Worm (Caenorhabditis elegans) whole organism, L4/young adult: Measurements from ENCODE around the gene ant-1.3.
"Not testable (repeated sequence)": the region's sequence is repeated elsewhere in the genome, so short reads cannot be mapped to it uniquely, and the experiment has no call there.

Experiments
- W03F9.2 ChIP-seq: fragments of 150-350 bp; optimal IDR thresholded peaks from 2 replicates; lab custom pipeline; 2014; ENCODE audit warnings: missing biosample characterization, missing genetic modification characterization
- dao-5 ChIP-seq: sonication (generic microtip); optimal IDR thresholded peaks from 2 replicates; lab custom pipeline; 2016; ENCODE audit warnings: missing genotype, missing genetic modification characterization, moderate library complexity, missing compliant biosample characterization
- him-1 ChIP-seq: sonication (generic microtip); optimal IDR thresholded peaks from 2 replicates; lab custom pipeline; 2016; ENCODE audit warnings: missing genotype, missing genetic modification reagents, missing genetic modification characterization, missing compliant biosample characterization

ant-1.3 gene

ce11 chrIV:9709205-9709604 lies at the start of gene ant-1.3:
Gene ant-1.3, minus strand, starts transcription at chrIV:9709305.
- TF ChIP-seq dao-5 (no peak), W03F9.2 (no peak), him-1 (tag; lab: Kevin White, UChicago) (no peak)

DNA sequence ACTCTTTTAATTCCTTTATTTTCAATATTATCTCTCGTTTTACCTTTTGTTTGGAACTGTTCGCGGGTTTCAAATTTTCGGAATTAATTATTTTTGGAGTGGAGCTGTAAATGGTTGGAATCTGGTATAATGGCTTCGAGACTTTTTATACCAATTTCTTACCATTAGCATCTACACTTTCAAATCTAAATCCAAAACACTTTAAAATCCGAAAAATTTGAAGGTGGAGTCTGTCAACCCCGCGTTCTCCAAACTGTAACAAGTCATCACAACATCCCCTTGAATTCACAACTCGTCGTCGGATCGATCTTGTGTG lies 48.3 kb upstream of the ant-1.3 start, which contains the start of gene nhr-97:
nhr-97 (plus strand) TSS at position 217 of the 316 bp plus-strand sequence.
- TF ChIP-seq him-1 (tag; lab: Kevin White, UChicago), result no peak
- no peak for TF ChIP-seq W03F9.2
- TF ChIP-seq dao-5, result no peak

DNA sequence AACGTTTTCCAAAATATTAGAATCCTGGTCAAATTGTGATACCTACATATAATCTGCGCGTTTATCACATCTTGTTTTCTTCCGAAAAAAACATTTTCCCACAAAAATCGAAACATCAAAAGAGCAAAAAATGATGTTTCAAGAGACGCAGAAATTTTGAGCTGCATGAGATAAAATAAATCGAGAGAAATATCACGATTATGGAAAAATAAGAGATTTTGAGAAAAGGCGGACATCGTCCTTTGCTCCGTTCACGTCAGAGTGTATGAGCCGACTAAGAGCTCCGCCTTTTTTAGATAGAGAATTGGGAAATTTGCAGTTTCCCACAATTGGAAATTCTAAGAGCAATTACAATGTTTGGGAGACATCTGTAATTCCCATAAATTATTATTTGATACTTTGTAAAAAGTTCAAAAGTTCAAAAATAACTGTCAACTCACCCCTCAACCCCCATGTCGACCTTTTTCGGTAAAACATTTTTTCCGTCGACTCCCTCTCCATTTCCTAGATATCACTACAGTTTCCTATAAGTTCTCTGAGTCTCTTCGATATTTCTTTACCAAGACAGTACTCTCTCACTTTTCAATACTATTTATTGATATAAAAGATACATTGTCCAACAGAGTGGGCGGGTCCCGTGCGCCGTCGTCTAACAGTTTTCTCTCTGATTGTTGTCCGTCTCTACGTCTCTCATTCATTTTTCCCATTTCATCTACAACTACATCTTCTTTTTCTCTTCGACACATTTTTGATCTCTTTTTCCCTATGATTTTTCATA lies 47.7 kb upstream of the ant-1.3 start:
- TF ChIP-seq him-1 (tag; lab: Kevin White, UChicago) (no peak), W03F9.2 (peak; percentile 41)

ce11 chrIV:9755713-9756112 lies 46.6 kb upstream of the ant-1.3 start:
- TF ChIP-seq him-1 (tag; lab: Kevin White, UChicago) (no peak), W03F9.2 (no peak), dao-5 (no peak)

- TF ChIP-seq W03F9.2, result no peak
- no peak for TF ChIP-seq him-1 (tag; lab: Kevin White, UChicago)
- no peak for TF ChIP-seq dao-5
Observed at ce11 chrIV:9748342-9748741, 39.2 kb upstream of the ant-1.3 start, which contains the start of gene C28D4.8. Gene C28D4.8, minus strand, starts transcription at chrIV:9748442.

DNA sequence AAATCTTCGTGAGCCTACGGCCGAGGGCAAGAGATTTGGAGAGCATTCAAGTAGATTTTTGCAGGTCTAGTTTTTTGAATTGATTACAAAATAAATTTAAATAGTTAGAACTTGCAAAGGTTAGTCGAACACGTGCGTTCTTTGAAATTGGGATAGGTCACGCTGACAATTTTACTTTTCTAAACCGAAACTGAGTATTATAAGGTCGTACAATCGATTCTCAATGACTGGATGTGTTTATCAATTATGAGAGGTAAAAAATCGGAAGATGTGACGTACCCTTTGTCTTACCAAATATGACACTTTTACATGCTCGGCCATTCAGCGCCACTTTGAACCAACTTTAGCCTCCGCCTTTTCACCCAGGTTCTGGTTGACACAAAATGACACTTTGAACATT lies 37.7 kb upstream of the ant-1.3 start, which contains the start of gene C28D4.5:
C28D4.5 (minus strand) TSS at position 101 of the 400 bp plus-strand sequence.
- no peak for TF ChIP-seq W03F9.2
- TF ChIP-seq him-1 (tag; lab: Kevin White, UChicago), result no peak
- no peak for TF ChIP-seq dao-5

DNA sequence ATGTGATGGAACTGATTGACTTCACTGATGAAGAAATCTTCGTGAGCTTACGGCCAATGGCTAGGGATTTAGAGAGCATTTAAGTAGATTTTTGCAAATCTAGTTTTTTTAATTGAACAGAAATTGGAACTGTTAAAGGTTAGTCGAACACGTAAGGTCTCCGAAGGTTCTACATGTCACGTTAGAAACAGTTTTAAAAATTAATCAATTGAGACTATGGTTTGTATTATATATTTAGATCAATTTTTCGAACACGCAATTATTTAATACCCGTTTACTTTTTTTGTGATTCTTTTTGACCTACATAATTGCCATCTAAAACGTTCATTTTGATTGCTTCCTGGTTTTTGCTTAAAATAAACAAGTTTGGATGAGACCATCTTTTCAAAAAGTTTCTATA lies 35.8 kb upstream of the ant-1.3 start, which contains the start of gene C28D4.4:
C28D4.4 (minus strand) TSS at position 101 of the 400 bp plus-strand sequence.
- TF ChIP-seq him-1 (tag; lab: Kevin White, UChicago) (no peak), dao-5 (no peak), W03F9.2 (no peak)

DNA sequence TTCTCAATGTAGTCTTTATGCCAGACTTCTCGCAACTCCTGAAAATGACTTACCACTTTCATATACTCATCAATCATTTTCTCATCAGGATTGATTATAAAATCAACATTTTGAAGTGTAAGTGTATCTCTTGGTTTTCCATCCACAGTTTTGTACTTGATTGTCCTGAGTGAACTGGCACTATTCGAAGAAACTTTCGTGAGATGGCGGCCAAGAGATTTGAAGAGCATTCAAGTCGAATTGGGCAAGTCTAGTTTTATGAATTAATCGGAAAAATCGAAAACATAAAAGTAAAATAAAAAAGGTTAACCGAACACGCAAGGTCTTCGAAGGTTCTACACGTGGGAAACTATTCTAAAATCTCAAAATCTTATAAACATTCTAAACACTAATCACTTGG lies 33.8 kb upstream of the ant-1.3 start, which contains the start of gene C28D4.7:
C28D4.7 (minus strand) TSS at position 265 of the 400 bp plus-strand sequence.
- TF ChIP-seq dao-5 (no peak), W03F9.2 (no peak), him-1 (tag; lab: Kevin White, UChicago) (no peak)

- TF ChIP-seq W03F9.2; him-1 (tag; lab: Kevin White, UChicago); dao-5: not testable (repeated sequence)
Observed at ce11 chrIV:9740851-9741549, 31.9 kb upstream of the ant-1.3 start, which contains the start of gene gln-6. Gene gln-6, minus strand, starts transcription at chrIV:9740901.

- TF ChIP-seq W03F9.2, result no peak
- TF ChIP-seq him-1 (tag; lab: Kevin White, UChicago), result no peak
- TF ChIP-seq dao-5, result no peak
Observed at ce11 chrIV:9739001-9739400, 29.9 kb upstream of the ant-1.3 start.

DNA sequence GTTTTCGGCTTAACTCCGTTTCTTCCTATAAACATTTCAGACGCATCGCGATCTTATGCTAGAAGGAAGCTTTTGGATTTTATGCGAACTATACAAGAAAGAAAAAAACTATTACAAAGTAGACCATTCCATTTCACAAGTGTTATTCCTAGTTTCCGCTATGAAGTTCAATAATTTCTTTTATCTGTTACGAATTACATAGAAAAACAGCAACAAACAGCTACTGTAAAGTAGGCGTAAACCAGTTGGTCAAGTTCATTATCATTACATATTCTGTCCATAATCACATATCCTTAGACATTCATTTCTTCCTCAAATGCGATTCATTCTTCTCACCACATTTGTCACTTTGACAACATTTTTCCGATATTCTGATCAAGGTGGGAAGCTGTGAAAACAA lies 29.1 kb upstream of the ant-1.3 start, which contains the start of gene C28D4.10:
C28D4.10 (plus strand) TSS at position 301 of the 400 bp plus-strand sequence.
- no peak for TF ChIP-seq W03F9.2
- no peak for TF ChIP-seq dao-5
- no peak for TF ChIP-seq him-1 (tag; lab: Kevin White, UChicago)

DNA sequence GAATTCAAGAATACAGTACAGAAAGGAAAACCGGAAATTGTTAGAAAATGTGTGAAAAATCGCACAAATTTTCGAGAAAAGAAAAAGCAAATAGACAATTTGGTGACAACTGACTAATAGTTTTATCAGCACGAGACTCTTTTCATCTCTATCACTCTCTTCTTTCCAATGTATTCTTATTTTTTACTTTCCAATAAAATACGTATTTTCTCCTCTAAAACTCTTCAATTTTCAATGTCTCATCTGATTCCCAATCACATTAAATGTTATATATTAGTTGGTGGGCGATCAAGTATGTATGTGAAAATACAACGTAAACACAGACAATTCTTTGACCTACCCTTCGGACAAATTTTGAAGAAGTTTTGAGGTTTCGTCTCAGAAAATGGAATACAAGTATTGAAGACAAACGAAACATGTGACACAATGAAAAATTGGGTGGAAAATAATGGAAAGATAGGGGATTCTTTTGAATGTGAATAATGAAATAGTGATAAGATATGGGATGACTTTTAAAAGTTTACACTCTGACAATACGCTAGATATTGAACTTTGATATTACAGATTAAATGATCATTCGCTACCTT lies 28.2 kb upstream of the ant-1.3 start, which contains the start of gene cka-1:
cka-1 (minus strand) TSS at position 418 of the 587 bp plus-strand sequence.
- TF ChIP-seq him-1 (tag; lab: Kevin White, UChicago) (no peak), dao-5 (no peak)

- TF ChIP-seq dao-5, result no peak
- TF ChIP-seq W03F9.2, result peak; percentile 21
Observed at ce11 chrIV:9735750-9736149, 26.6 kb upstream of the ant-1.3 start.

- no peak for TF ChIP-seq W03F9.2
- TF ChIP-seq dao-5, result no peak
- no peak for TF ChIP-seq him-1 (tag; lab: Kevin White, UChicago)
Observed at ce11 chrIV:9734861-9735260, 25.8 kb upstream of the ant-1.3 start.
